Worm (Caenorhabditis elegans) whole organism, L3 larva: ENCODE data around the gene F54B11.5.

Source experiments
- R02D3.7 ChIP-seq: fragments of 150-350 bp; optimal IDR thresholded peaks from 2 replicates; lab custom pipeline; 2014; ENCODE audit warnings: missing biosample characterization, missing genetic modification characterization
- aly-2 ChIP-seq: fragments of 150-350 bp; optimal IDR thresholded peaks from 2 replicates; lab custom pipeline; 2014; ENCODE audit warnings: missing biosample characterization, missing genetic modification characterization
- ama-1 ChIP-seq: fragments of 150-350 bp; optimal IDR thresholded peaks from 2 replicates; lab custom pipeline; 2018
- ceh-16 ChIP-seq: sonication (generic microtip); optimal IDR thresholded peaks from 2 replicates; lab custom pipeline; 2017; ENCODE audit warnings: missing biosample characterization, missing genetic modification characterization
- ceh-28 ChIP-seq: fragments of 150-350 bp; optimal IDR thresholded peaks from 2 replicates; lab custom pipeline; 2014; ENCODE audit warnings: missing biosample characterization, missing genetic modification reagents, missing genetic modification characterization
- ceh-82 ChIP-seq: fragments of 150-350 bp; optimal IDR thresholded peaks from 2 replicates; lab custom pipeline; 2014; ENCODE audit warnings: missing biosample characterization, missing genetic modification characterization
- egl-5 ChIP-seq: fragments of 150-350 bp; optimal IDR thresholded peaks from 2 replicates; lab custom pipeline; 2017; ENCODE audit warnings: missing biosample characterization, missing genetic modification reagents, missing genetic modification characterization, inconsistent platforms
- elt-1 ChIP-seq: fragments of 150-350 bp; optimal IDR thresholded peaks from 2 replicates; lab custom pipeline; 2014; ENCODE audit warnings: missing biosample characterization, missing genetic modification characterization
- elt-2 ChIP-seq: sonication (generic microtip); optimal IDR thresholded peaks from 2 replicates; lab custom pipeline; 2016; ENCODE audit warnings: missing genetic modification reagents, mild to moderate bottlenecking, missing genetic modification characterization, missing compliant biosample characterization
- fkh-2 ChIP-seq: fragments of 150-350 bp; optimal IDR thresholded peaks from 2 replicates; lab custom pipeline; 2014; ENCODE audit warnings: missing biosample characterization, missing genetic modification reagents, missing genetic modification characterization
- fos-1 ChIP-seq: fragments of 150-350 bp; optimal IDR thresholded peaks from 2 replicates; lab custom pipeline; 2014; ENCODE audit warnings: missing biosample characterization, missing genetic modification characterization
- hmg-11 ChIP-seq: sonication (generic microtip); optimal IDR thresholded peaks from 2 replicates; lab custom pipeline; 2016; ENCODE audit warnings: missing genetic modification characterization, missing compliant biosample characterization
- jun-1 ChIP-seq: fragments of 150-350 bp; optimal IDR thresholded peaks from 2 replicates; lab custom pipeline; 2014; ENCODE audit warnings: missing biosample characterization, missing genetic modification reagents, missing genetic modification characterization
- lin-15B ChIP-seq: fragments of 150-350 bp; optimal IDR thresholded peaks from 2 replicates; lab custom pipeline; 2014; ENCODE audit warnings: missing biosample characterization, missing genetic modification characterization
- lin-39 ChIP-seq: fragments of 150-350 bp; optimal IDR thresholded peaks from 2 replicates; lab custom pipeline; 2018; ENCODE audit warnings: missing biosample characterization, missing genetic modification reagents, missing genetic modification characterization
- mdl-1 ChIP-seq: fragments of 150-350 bp; optimal IDR thresholded peaks from 2 replicates; lab custom pipeline; 2014; ENCODE audit warnings: missing biosample characterization, missing genetic modification characterization
- mml-1 ChIP-seq: fragments of 150-350 bp; sonication (generic microtip); optimal IDR thresholded peaks from 3 replicates; lab custom pipeline; 2014; ENCODE audit warnings: missing biosample characterization, missing genetic modification characterization
- nfya-1 ChIP-seq: sonication (generic microtip); optimal IDR thresholded peaks from 2 replicates; lab custom pipeline; 2017; ENCODE audit warnings: missing genetic modification characterization, mild to moderate bottlenecking, missing compliant biosample characterization, antibody characterized with exemption, moderate library complexity; ENCODE audit not compliant: insufficient read depth
- nhr-11 ChIP-seq: fragments of 150-350 bp; optimal IDR thresholded peaks from 2 replicates; lab custom pipeline; 2014; ENCODE audit warnings: missing biosample characterization, missing genetic modification characterization
- nhr-12 ChIP-seq: fragments of 150-350 bp; optimal IDR thresholded peaks from 2 replicates; lab custom pipeline; 2014; ENCODE audit warnings: missing biosample characterization, missing genetic modification characterization
- nhr-23 ChIP-seq: fragments of 150-350 bp; optimal IDR thresholded peaks from 2 replicates; lab custom pipeline; 2014; ENCODE audit warnings: missing biosample characterization, missing genetic modification reagents, missing genetic modification characterization
- nhr-237 ChIP-seq: fragments of 150-350 bp; optimal IDR thresholded peaks from 2 replicates; lab custom pipeline; 2014; ENCODE audit warnings: missing biosample characterization, missing genetic modification characterization
- nhr-25 ChIP-seq: sonication (generic microtip); optimal IDR thresholded peaks from 2 replicates; lab custom pipeline; 2017; ENCODE audit warnings: missing biosample characterization, missing genetic modification characterization
- nhr-28 ChIP-seq: fragments of 150-350 bp; optimal IDR thresholded peaks from 2 replicates; lab custom pipeline; 2014; ENCODE audit warnings: missing biosample characterization, missing genetic modification characterization
- nhr-67 ChIP-seq: fragments of 150-350 bp; optimal IDR thresholded peaks from 2 replicates; lab custom pipeline; 2014; ENCODE audit warnings: missing biosample characterization, missing genetic modification characterization
- nhr-76 ChIP-seq: fragments of 150-350 bp; sonication (generic microtip); optimal IDR thresholded peaks from 5 replicates; lab custom pipeline; 2014; ENCODE audit warnings: missing biosample characterization, missing genetic modification characterization
- pha-4 ChIP-seq: fragments of 150-350 bp; optimal IDR thresholded peaks from 2 replicates; lab custom pipeline; 2014; ENCODE audit warnings: missing biosample characterization, missing genetic modification reagents, missing genetic modification characterization
- pqm-1 ChIP-seq: fragments of 150-350 bp; optimal IDR thresholded peaks from 2 replicates; lab custom pipeline; 2017; ENCODE audit warnings: missing biosample characterization, missing genetic modification characterization, inconsistent platforms
- skn-1 ChIP-seq: fragments of 150-350 bp; optimal IDR thresholded peaks from 2 replicates; lab custom pipeline; 2014; ENCODE audit warnings: missing biosample characterization, missing genetic modification characterization
- snpc-4 ChIP-seq: fragments of 150-350 bp; optimal IDR thresholded peaks from 2 replicates; lab custom pipeline; 2014; ENCODE audit warnings: missing biosample characterization, missing genetic modification characterization
- tbx-2 ChIP-seq: sonication (generic microtip); optimal IDR thresholded peaks from 2 replicates; lab custom pipeline; 2016; ENCODE audit warnings: mild to moderate bottlenecking, missing genetic modification characterization, missing compliant biosample characterization
- unc-39 ChIP-seq: sonication (generic microtip); optimal IDR thresholded peaks from 4 replicates; lab custom pipeline; 2017; ENCODE audit warnings: missing biosample characterization, missing genetic modification characterization
- unc-62 ChIP-seq: fragments of 150-350 bp; sonication (generic microtip); optimal IDR thresholded peaks from 4 replicates; lab custom pipeline; 2014; ENCODE audit warnings: missing biosample characterization, missing genetic modification reagents, missing genetic modification characterization
- zag-1 ChIP-seq: fragments of 150-350 bp; optimal IDR thresholded peaks from 2 replicates; lab custom pipeline; 2014; ENCODE audit warnings: missing biosample characterization, missing genetic modification characterization
- ztf-11 ChIP-seq: fragments of 150-350 bp; optimal IDR thresholded peaks from 2 replicates; lab custom pipeline; 2014; ENCODE audit warnings: missing biosample characterization, missing genetic modification characterization
- ztf-4 ChIP-seq: fragments of 150-350 bp; optimal IDR thresholded peaks from 2 replicates; lab custom pipeline; 2014; ENCODE audit warnings: missing biosample characterization, missing genetic modification characterization

Gene F54B11.5

ce11 chrX:13590688-13591087 is 5.2 kb downstream of the F54B11.5 start:
- TF ChIP-seq tbx-2 (tag; lab: Kevin White, UChicago) (no peak), aly-2 (tag; lab: Kevin White, UChicago) (no peak), nhr-12 (tag; lab: Kevin White, UChicago) (no peak), elt-1 (tag; lab: Kevin White, UChicago) (no peak), nhr-11 (tag; lab: Kevin White, UChicago) (no peak), nhr-67 (tag; lab: Kevin White, UChicago) (no peak), hmg-11 (tag; lab: Kevin White, UChicago) (no peak)

ce11 chrX:13589735-13590134 is 6.1 kb downstream of the F54B11.5 start, which contains the start of gene col-9:
Gene col-9 (plus strand): TSS chrX:13590035.
- no peak for TF ChIP-seq unc-62 (GFP tag; lab: Kevin White, UChicago)

- TF ChIP-seq fos-1 (tag; lab: Kevin White, UChicago) (no peak), zag-1 (tag; lab: Kevin White, UChicago) (no peak), pha-4 (tag; lab: Kevin White, UChicago) (peak; percentile 48), lin-15B (tag; lab: Kevin White, UChicago) (peak; percentile 16), ceh-82 (tag; lab: Kevin White, UChicago) (no peak), unc-39 (tag; lab: Kevin White, UChicago) (no peak), elt-2 (tag; lab: Kevin White, UChicago) (peak; percentile 2), hmg-11 (tag; lab: Kevin White, UChicago) (no peak)
- TF ChIP-seq, all 47 proteins: peak for 3
Measured at ce11 chrX:13584725-13585371, 11.0 kb downstream of the F54B11.5 start, which contains the start of gene unc-84. Gene unc-84 (plus strand): TSS chrX:13584775.

ce11 chrX:13583895-13584344 is 11.9 kb downstream of the F54B11.5 start:
- peak; percentile 24 for TF ChIP-seq unc-62 (GFP tag; lab: Kevin White, UChicago)
- TF ChIP-seq nhr-23 (tag; lab: Kevin White, UChicago): peak; percentile 29
- peak; percentile 32 for TF ChIP-seq jun-1 (tag; lab: Kevin White, UChicago)
- TF ChIP-seq nhr-12 (tag; lab: Kevin White, UChicago): no peak
- no peak for TF ChIP-seq nhr-76 (tag; lab: Kevin White, UChicago)
- TF ChIP-seq ceh-16 (tag; lab: Kevin White, UChicago): no peak
- TF ChIP-seq fos-1 (tag; lab: Kevin White, UChicago): no peak
- TF ChIP-seq elt-1 (tag; lab: Kevin White, UChicago): no peak
- TF ChIP-seq lin-39 (tag; lab: Kevin White, UChicago): peak; percentile 60
- TF ChIP-seq nhr-28 (tag; lab: Kevin White, UChicago): no peak
- TF ChIP-seq ama-1 (lab: Kevin White, UChicago): no peak
- no peak for TF ChIP-seq nhr-237 (tag; lab: Kevin White, UChicago)
- TF ChIP-seq pqm-1 (tag; lab: Kevin White, UChicago): no peak
- TF ChIP-seq hmg-11 (tag; lab: Kevin White, UChicago): peak; percentile 69
- no peak for TF ChIP-seq unc-39 (tag; lab: Kevin White, UChicago)
- no peak for TF ChIP-seq mml-1 (tag; lab: Kevin White, UChicago)
- TF ChIP-seq nhr-25 (tag; lab: Kevin White, UChicago): peak; percentile 92
- peak; percentile 47 for TF ChIP-seq egl-5 (tag; lab: Kevin White, UChicago)
- TF ChIP-seq nfya-1 (tag; lab: Kevin White, UChicago): peak; percentile 65
- TF ChIP-seq tbx-2 (tag; lab: Kevin White, UChicago): no peak
- no peak for TF ChIP-seq fkh-2 (tag; lab: Kevin White, UChicago)
- TF ChIP-seq ceh-28: peak; percentile 62
- no peak for TF ChIP-seq mdl-1
- TF ChIP-seq elt-2 (tag; lab: Kevin White, UChicago): peak; percentile 46
- TF ChIP-seq pha-4 (tag; lab: Kevin White, UChicago): peak; percentile 27

- TF ChIP-seq ama-1 (lab: Kevin White, UChicago) (no peak), nhr-76 (tag; lab: Kevin White, UChicago) (no peak), ztf-11 (tag; lab: Kevin White, UChicago) (no peak), R02D3.7 (no peak), ztf-4 (tag; lab: Kevin White, UChicago) (no peak), snpc-4 (tag; lab: Kevin White, UChicago) (no peak), pha-4 (tag; lab: Kevin White, UChicago) (no peak), mdl-1 (no peak), elt-2 (tag; lab: Kevin White, UChicago) (no peak), tbx-2 (tag; lab: Kevin White, UChicago) (no peak), nhr-237 (tag; lab: Kevin White, UChicago) (no peak), nhr-11 (tag; lab: Kevin White, UChicago) (no peak), jun-1 (tag; lab: Kevin White, UChicago) (no peak), pqm-1 (tag; lab: Kevin White, UChicago) (no peak), lin-15B (tag; lab: Kevin White, UChicago) (no peak), nfya-1 (tag; lab: Kevin White, UChicago) (no peak), mml-1 (tag; lab: Kevin White, UChicago) (no peak), skn-1 (tag; lab: Kevin White, UChicago) (no peak)
Measured at ce11 chrX:13581820-13582219, 14.0 kb downstream of the F54B11.5 start, which contains the start of gene F54B11.10. Gene F54B11.10 (plus strand): TSS chrX:13582120.
